Worm (Caenorhabditis elegans): ENCODE results near the gene dnj-17.

ce11 chrIII:13418975-13419374 is 25.8 kb upstream of the dnj-17 start:
- TF ChIP-seq flt-1 (GFP tag; IDR thresholded peaks at IDR 0.05) = no peak
- no peak for TF ChIP-seq tab-1 (GFP tag; IDR thresholded peaks at IDR 0.05)
- no peak for TF ChIP-seq ztf-29 (GFP tag; IDR thresholded peaks at IDR 0.05)
- TF ChIP-seq klf-2 (GFP tag; conservative IDR thresholded peaks at IDR 0.05) = no peak
- no peak for TF ChIP-seq ztf-23 (GFP tag; IDR thresholded peaks at IDR 0.05)
